Worm (Caenorhabditis elegans) whole organism, L4 larva: Measurements from ENCODE around the gene tofu-2.

Source experiments
- F44E2.7 ChIP-seq: fragments of 200-800 bp; sonication (Bioruptor generic); IDR thresholded peaks from 2 replicates; pipeline ENCODE4 v2.1.2; 2022; ENCODE audit warnings: missing genetic modification characterization, missing compliant biosample characterization
- ZK337.2 ChIP-seq: fragments of 200-800 bp; sonication (Bioruptor generic); IDR thresholded peaks from 2 replicates; pipeline ENCODE4 v1.3.6; 2022; ENCODE audit warnings: missing genetic modification reagents, missing genetic modification characterization, missing compliant biosample characterization
- lin-15B ChIP-seq: fragments of 150-350 bp; sonication (generic microtip); optimal IDR thresholded peaks from 3 replicates; lab custom pipeline; 2014; ENCODE audit warnings: missing biosample characterization, missing genetic modification characterization
- nhr-111 ChIP-seq: fragments of 200-800 bp; sonication (Bioruptor generic); optimal IDR thresholded peaks from 2 replicates; lab custom pipeline; 2018; ENCODE audit warnings: mild to moderate bottlenecking, missing genetic modification characterization, missing compliant biosample characterization
- nhr-77 ChIP-seq: fragments of 150-350 bp; optimal IDR thresholded peaks from 2 replicates; lab custom pipeline; 2014; ENCODE audit warnings: missing biosample characterization, missing genetic modification characterization
- zip-2 ChIP-seq: fragments of 150-350 bp; optimal IDR thresholded peaks from 2 replicates; lab custom pipeline; 2014; ENCODE audit warnings: missing biosample characterization, missing genetic modification characterization

DNA sequence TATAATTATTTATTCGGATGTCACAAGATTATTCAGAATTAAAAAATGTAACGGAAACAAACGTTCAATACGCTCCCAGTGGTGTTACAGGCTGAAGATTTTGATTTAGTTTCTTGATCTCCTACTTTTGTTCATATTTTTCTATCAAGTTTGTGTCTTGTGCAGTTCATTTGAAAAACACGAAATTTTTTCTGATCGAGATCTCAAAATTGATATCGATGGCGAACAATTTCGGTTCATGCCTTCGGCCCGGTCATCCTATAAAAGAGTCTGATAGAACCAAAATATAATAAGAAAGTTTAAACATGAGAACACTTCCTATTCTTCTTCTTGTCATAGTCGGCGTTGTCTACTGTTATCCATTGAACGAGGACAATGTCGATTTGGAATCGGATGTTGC is 43.7 kb downstream of the tofu-2 start, which contains the start of gene drd-10:
- no peak for TF ChIP-seq nhr-111 (GFP tag; lab: Kevin White, UChicago)
- TF ChIP-seq lin-15B: no peak
- TF ChIP-seq ZK337.2 (GFP tag; lab: Robert Waterston, UW): no peak
- TF ChIP-seq nhr-77 (tag; lab: Kevin White, UChicago): no peak
- TF ChIP-seq F44E2.7 (GFP tag; lab: Robert Waterston, UW): no peak
- TF ChIP-seq zip-2 (tag; lab: Kevin White, UChicago): no peak
